Fruit fly (Drosophila melanogaster): ENCODE data around the gene if.
A peak's percentile ranks its signal among the peaks of the same experiment; 100 is the strongest.

if gene

dm6 chrX:16751579-16752156, 31.6 kb downstream of the if start, which contains the start of gene goe (continued):
- TF ChIP-seq sim (GFP tag; IDR thresholded peaks at IDR 0.05) (0 out of 2 replicates have a peak, but pooled peaks have one; percentile 45), Trl (optimal IDR thresholded peaks at IDR 0.05) (no peak), Trl (GFP tag; optimal IDR thresholded peaks at IDR 0.05) (peak; percentile 90), CG8478 (optimal IDR thresholded peaks at IDR 0.05) (no peak), ac (GFP tag; optimal IDR thresholded peaks at IDR 0.05) (peak; percentile 36), CG10321 (GFP tag; IDR thresholded peaks at IDR 0.05) (peak; percentile 55), Spps (tag; optimal IDR thresholded peaks at IDR 0.05) (no peak), maf-S (GFP tag; optimal IDR thresholded peaks at IDR 0.05) (peak; percentile 90), pho (GFP tag; optimal IDR thresholded peaks at IDR 0.05) (peak; percentile 91), schlank (tag; optimal IDR thresholded peaks at IDR 0.05) (peak; percentile 86), nmo (GFP tag; optimal IDR thresholded peaks at IDR 0.05) (peak; percentile 76), emc (GFP tag; optimal IDR thresholded peaks at IDR 0.05) (peak; percentile 59), CoRest (tag; optimal IDR thresholded peaks at IDR 0.05) (peak; percentile 82), CG5245 (GFP tag; optimal IDR thresholded peaks at IDR 0.05) (peak; percentile 33), row (GFP tag; IDR thresholded peaks at IDR 0.05) (peak; percentile 76), Rx (GFP tag; IDR thresholded peaks at IDR 0.05) (peak; percentile 69), CG4360 (GFP tag; IDR thresholded peaks at IDR 0.05) (peak; percentile 74), Atf-2 (GFP tag; optimal IDR thresholded peaks at IDR 0.05) (peak; percentile 76), gt (GFP tag; IDR thresholded peaks at IDR 0.05) (peak; percentile 22; the same call in 1 of the 2 replicates), CG10654 (GFP tag; optimal IDR thresholded peaks at IDR 0.05) (peak; percentile 74), CG14860 (GFP tag; IDR thresholded peaks at IDR 0.05; ENCODE audit: partially characterized antibody) (peak; percentile 56; the same call in 2 of the 3 replicates), ash1 (GFP tag; optimal IDR thresholded peaks at IDR 0.05) (peak; percentile 59), CG14710 (tag; optimal IDR thresholded peaks at IDR 0.05) (peak; percentile 70), kay (GFP tag; optimal IDR thresholded peaks at IDR 0.05) (peak; percentile 38), CG9437 (GFP tag; optimal IDR thresholded peaks at IDR 0.05) (peak; percentile 56), Hr51 (GFP tag; optimal IDR thresholded peaks at IDR 0.05) (peak; percentile 61 to 87), CG13123 (GFP tag; optimal IDR thresholded peaks at IDR 0.05) (peak; percentile 81), toy (GFP tag; IDR thresholded peaks at IDR 0.05) (peak; percentile 51; the same call in 1 of the 2 replicates), fd96Cb (tag; optimal IDR thresholded peaks at IDR 0.05) (peak; percentile 2), sima (GFP tag; optimal IDR thresholded peaks at IDR 0.05) (peak; percentile 72), Gug (GFP tag; IDR thresholded peaks at IDR 0.05) (peak; percentile 81), Ssrp (tag; optimal IDR thresholded peaks at IDR 0.05) (peak; percentile 30), Tbp (GFP tag; optimal IDR thresholded peaks at IDR 0.05) (no peak), C15 (GFP tag; IDR thresholded peaks at IDR 0.05) (peak; percentile 69; the same call in 1 of the 3 replicates), CG7839 (tag; optimal IDR thresholded peaks at IDR 0.05) (peak; percentile 66), CG32772 (GFP tag; IDR thresholded peaks at IDR 0.05) (peak; percentile 70), CG6175 (GFP tag; IDR thresholded peaks at IDR 0.05) (peak; percentile 79), H15 (GFP tag; IDR thresholded peaks at IDR 0.05) (peak; percentile 68; the same call in 2 of the 3 replicates), CG17829 (tag; optimal IDR thresholded peaks at IDR 0.05) (peak; percentile 45), Side (GFP tag; optimal IDR thresholded peaks at IDR 0.05) (peak; percentile 87), twi (tag; optimal IDR thresholded peaks at IDR 0.05) (peak; percentile 63), CG6272 (GFP tag; IDR thresholded peaks at IDR 0.05) (peak; percentile 60), Hmr (GFP tag; optimal IDR thresholded peaks at IDR 0.05) (peak; percentile 97), HmgD (GFP tag; optimal IDR thresholded peaks at IDR 0.05) (peak; percentile 91), Abd-B (GFP tag; optimal IDR thresholded peaks at IDR 0.05) (peak; percentile 81), CG12942 (GFP tag; optimal IDR thresholded peaks at IDR 0.05) (peak; percentile 82), CG4328 (GFP tag; optimal IDR thresholded peaks at IDR 0.05) (peak; percentile 64), Nf-YB (GFP tag; optimal IDR thresholded peaks at IDR 0.05) (peak; percentile 47), vvl (GFP tag; IDR thresholded peaks at IDR 0.05) (peak; percentile 89), sens-2 (GFP tag; IDR thresholded peaks at IDR 0.05) (peak; percentile 70), tup (GFP tag; optimal IDR thresholded peaks at IDR 0.05) (no peak)
